Worm (Caenorhabditis elegans) whole organism, early embryonic: ENCODE results near the gene F26G1.10.

Source experiments
- B0310.2 ChIP-seq: sonication (generic microtip); optimal IDR thresholded peaks from 2 replicates; lab custom pipeline; 2016; ENCODE audit warnings: mild to moderate bottlenecking, missing genetic modification characterization, missing compliant biosample characterization
- F13C5.2 ChIP-seq: sonication (generic microtip); optimal IDR thresholded peaks from 2 replicates; lab custom pipeline; 2017; ENCODE audit warnings: mild to moderate bottlenecking, missing genetic modification characterization, inconsistent platforms, missing compliant biosample characterization
- ama-1 ChIP-seq: fragments of 150-350 bp; optimal IDR thresholded peaks from 2 replicates; lab custom pipeline; 2014
- ceh-36 ChIP-seq: sonication (generic microtip); optimal IDR thresholded peaks from 2 replicates; lab custom pipeline; 2016; ENCODE audit warnings: missing genetic modification characterization, inconsistent platforms, missing compliant biosample characterization
- ets-7 ChIP-seq: sonication (generic microtip); optimal IDR thresholded peaks from 2 replicates; lab custom pipeline; 2016; ENCODE audit warnings: missing genotype, missing genetic modification characterization, missing compliant biosample characterization
- hnd-1 ChIP-seq: sonication (generic microtip); optimal IDR thresholded peaks from 2 replicates; lab custom pipeline; 2016; ENCODE audit warnings: missing genetic modification characterization, missing compliant biosample characterization
- tbx-37 ChIP-seq: fragments of 200-800 bp; sonication (Bioruptor generic); conservative IDR thresholded peaks from 2 replicates; pipeline ENCODE4 v1.3.6; 2022; ENCODE audit warnings: missing genetic modification reagents, missing genetic modification characterization, missing compliant biosample characterization
- tra-4 ChIP-seq: sonication (generic microtip); optimal IDR thresholded peaks from 2 replicates; lab custom pipeline; 2017; ENCODE audit warnings: missing genetic modification characterization, missing compliant biosample characterization

ce11 chrII:4767612-4768011 is 6.6 kb upstream of the F26G1.10 start:
- TF ChIP-seq ceh-36 (tag; lab: Kevin White, UChicago) (no peak), F13C5.2 (tag; lab: Kevin White, UChicago) (no peak), tra-4 (no peak), B0310.2 (tag; lab: Kevin White, UChicago) (no peak), tbx-37 (GFP tag; lab: Robert Waterston, UW) (no peak), ama-1 (no peak), ets-7 (tag; lab: Kevin White, UChicago) (no peak), hnd-1 (no peak)
